Worm (Caenorhabditis elegans): ENCODE results near the gene str-113.

str-113 gene

ce11 chrV:3649473-3649872 is 17.3 kb downstream of the str-113 start, which contains the start of gene str-114:
Gene str-114 (plus strand): TSS chrV:3649773.
- TF ChIP-seq nhr-10 (tag; optimal IDR thresholded peaks at IDR 0.05) (no peak), nhr-23 (tag; optimal IDR thresholded peaks at IDR 0.05) (no peak), peb-1 (tag; optimal IDR thresholded peaks at IDR 0.05) (no peak), ZK546.5 (tag; optimal IDR thresholded peaks at IDR 0.05) (no peak), unc-62 (GFP tag; optimal IDR thresholded peaks at IDR 0.05) (no peak)

DNA sequence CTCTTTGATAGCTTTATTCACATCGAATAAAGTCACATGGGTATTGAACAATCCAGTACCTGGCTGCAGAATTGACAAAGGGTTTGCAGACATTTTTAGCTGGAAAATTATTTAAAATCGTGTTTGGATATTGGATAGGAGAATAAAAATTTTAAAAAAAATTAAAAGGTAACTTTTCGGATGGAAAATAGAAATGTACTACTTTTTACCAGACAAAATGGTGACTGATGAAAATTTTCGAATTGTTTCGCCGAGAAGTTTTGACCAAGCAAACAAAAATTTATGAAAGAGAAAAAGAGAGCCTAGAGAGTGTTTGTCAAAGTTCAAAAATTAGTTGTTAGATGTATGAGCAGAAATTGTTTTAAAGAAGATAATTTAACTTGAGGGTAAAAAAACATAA is 18.9 kb downstream of the str-113 start, which contains the start of gene F59B1.10:
Gene F59B1.10, minus strand, starts transcription at position 101 of the 400 bp plus-strand sequence.
- TF ChIP-seq lin-39 (tag; optimal IDR thresholded peaks at IDR 0.05) (no peak), mab-5 (tag; optimal IDR thresholded peaks at IDR 0.05) (no peak), ZK546.5 (tag; optimal IDR thresholded peaks at IDR 0.05) (no peak), F13H6.1 (tag; optimal IDR thresholded peaks at IDR 0.05) (no peak), nhr-21 (tag; optimal IDR thresholded peaks at IDR 0.05) (no peak), nhr-11 (tag; optimal IDR thresholded peaks at IDR 0.05) (no peak), peb-1 (tag; optimal IDR thresholded peaks at IDR 0.05) (no peak), nhr-237 (tag; optimal IDR thresholded peaks at IDR 0.05) (no peak), sma-9 (GFP tag; optimal IDR thresholded peaks at IDR 0.05) (no peak), sma-9 (tag; optimal IDR thresholded peaks at IDR 0.05) (no peak), nhr-6 (tag; optimal IDR thresholded peaks at IDR 0.05) (no peak), sma-3 (GFP tag; optimal IDR thresholded peaks at IDR 0.05) (no peak), nhr-23 (tag; optimal IDR thresholded peaks at IDR 0.05) (no peak), crh-2 (tag; optimal IDR thresholded peaks at IDR 0.05) (no peak), ztf-11 (tag; optimal IDR thresholded peaks at IDR 0.05) (no peak), unc-62 (GFP tag; optimal IDR thresholded peaks at IDR 0.05) (no peak), nhr-12 (tag; optimal IDR thresholded peaks at IDR 0.05) (no peak), alr-1 (tag; optimal IDR thresholded peaks at IDR 0.05) (no peak), unc-39 (tag; optimal IDR thresholded peaks at IDR 0.05) (no peak)

DNA sequence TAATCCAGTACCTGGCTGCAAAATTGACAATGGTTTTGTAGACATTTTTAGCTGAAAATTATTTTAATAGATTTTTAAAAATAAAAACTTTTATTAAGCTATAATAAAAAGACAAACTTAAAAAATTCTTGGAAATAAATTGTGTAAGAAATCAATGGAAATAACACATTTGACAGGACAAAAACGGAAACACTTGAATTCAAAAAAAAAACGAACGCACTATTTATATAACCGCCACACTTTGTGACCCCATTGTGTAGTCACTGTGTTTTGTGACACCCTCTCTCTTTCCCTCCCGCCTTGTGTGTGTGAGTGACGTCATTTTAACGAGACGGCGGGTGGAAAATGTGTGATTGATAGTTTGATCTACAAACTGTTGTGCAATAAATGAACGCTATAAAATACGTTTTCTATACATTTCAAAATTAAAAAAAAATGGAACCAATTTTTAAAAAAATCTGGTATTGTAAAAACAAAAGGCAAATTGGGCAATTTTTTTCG is 22.5 kb downstream of the str-113 start, which contains the start of gene F59B1.8:
Gene F59B1.8, minus strand, starts transcription at position 51 of the 501 bp plus-strand sequence.
- TF ChIP-seq unc-55 (GFP tag; optimal IDR thresholded peaks at IDR 0.05) (no peak), dmd-4 (tag; optimal IDR thresholded peaks at IDR 0.05) (no peak), nhr-237 (tag; optimal IDR thresholded peaks at IDR 0.05) (no peak), nhr-10 (tag; optimal IDR thresholded peaks at IDR 0.05) (no peak), nhr-129 (tag; optimal IDR thresholded peaks at IDR 0.05) (peak; percentile 68), unc-62 (GFP tag; optimal IDR thresholded peaks at IDR 0.05) (no peak), nhr-25 (tag; optimal IDR thresholded peaks at IDR 0.05) (peak; percentile 72), snpc-4 (tag; optimal IDR thresholded peaks at IDR 0.05) (no peak), R02D3.7 (tag; optimal IDR thresholded peaks at IDR 0.05) (no peak), ceh-16 (tag; optimal IDR thresholded peaks at IDR 0.05) (no peak), nhr-21 (tag; optimal IDR thresholded peaks at IDR 0.05) (peak; percentile 3), zag-1 (tag; optimal IDR thresholded peaks at IDR 0.05) (no peak), peb-1 (tag; optimal IDR thresholded peaks at IDR 0.05) (no peak), gmeb-1 (tag; optimal IDR thresholded peaks at IDR 0.05) (peak; percentile 66), lin-13 (GFP tag; optimal IDR thresholded peaks at IDR 0.05) (no peak), sma-3 (GFP tag; optimal IDR thresholded peaks at IDR 0.05) (peak; percentile 58), nhr-23 (tag; optimal IDR thresholded peaks at IDR 0.05) (no peak), mdl-1 (tag; optimal IDR thresholded peaks at IDR 0.05) (peak in 1 of 2 experiments; percentile 9), aly-2 (tag; optimal IDR thresholded peaks at IDR 0.05) (no peak), elt-1 (tag; optimal IDR thresholded peaks at IDR 0.05) (no peak), sem-4 (tag; optimal IDR thresholded peaks at IDR 0.05) (peak; percentile 55), ztf-1 (GFP tag; conservative IDR thresholded peaks at IDR 0.05) (no peak), crh-2 (tag; optimal IDR thresholded peaks at IDR 0.05) (peak; percentile 25), lin-11 (tag; optimal IDR thresholded peaks at IDR 0.05) (no peak), F13H6.1 (tag; optimal IDR thresholded peaks at IDR 0.05) (peak; percentile 78), ztf-4 (tag; optimal IDR thresholded peaks at IDR 0.05) (no peak), nhr-6 (tag; optimal IDR thresholded peaks at IDR 0.05) (no peak), nhr-12 (tag; optimal IDR thresholded peaks at IDR 0.05) (no peak), unc-39 (tag; optimal IDR thresholded peaks at IDR 0.05) (no peak), Y55F3AM.14 (GFP tag; optimal IDR thresholded peaks at IDR 0.05) (no peak), ama-1 (optimal IDR thresholded peaks at IDR 0.05) (no peak), C34F6.9 (tag; optimal IDR thresholded peaks at IDR 0.05) (peak; percentile 34), nhr-77 (tag; optimal IDR thresholded peaks at IDR 0.05) (no peak), alr-1 (tag; optimal IDR thresholded peaks at IDR 0.05) (no peak), egl-27 (tag; optimal IDR thresholded peaks at IDR 0.05) (no peak), lsy-2 (tag; optimal IDR thresholded peaks at IDR 0.05) (peak in 1 of 2 experiments; percentile 49), ceh-82 (tag; optimal IDR thresholded peaks at IDR 0.05) (no peak), sma-9 (GFP tag; optimal IDR thresholded peaks at IDR 0.05) (peak; percentile 97), sma-9 (tag; optimal IDR thresholded peaks at IDR 0.05) (no peak), skn-1 (tag; optimal IDR thresholded peaks at IDR 0.05) (no peak), ZK546.5 (tag; optimal IDR thresholded peaks at IDR 0.05) (no peak), lin-39 (tag; optimal IDR thresholded peaks at IDR 0.05) (no peak), elt-3 (tag; optimal IDR thresholded peaks at IDR 0.05) (no peak), ztf-11 (tag; optimal IDR thresholded peaks at IDR 0.05) (no peak), fos-1 (tag; optimal IDR thresholded peaks at IDR 0.05) (peak; percentile 91), blmp-1 (tag; optimal IDR thresholded peaks at IDR 0.05; ENCODE audit: insufficient read depth) (no peak)
